Fruit fly (Drosophila melanogaster) whole organism, wandering third instar larva: ENCODE data around the gene Ten-a.

Source experiments
- Abd-B ChIP-seq: fragments of >200 bp; optimal IDR thresholded peaks from 2 replicates; lab custom pipeline; 2017; ENCODE audit warnings: missing biosample characterization, missing genetic modification characterization
- CG32264 ChIP-seq: fragments of 200-800 bp; sonication (Bioruptor generic); optimal IDR thresholded peaks from 2 replicates; lab custom pipeline; 2016; ENCODE audit warnings: missing biosample characterization, missing genetic modification characterization
- CrebA ChIP-seq: fragments of 200-800 bp; sonication (Bioruptor generic); optimal IDR thresholded peaks from 2 replicates; lab custom pipeline; 2016; ENCODE audit warnings: missing biosample characterization, mild to moderate bottlenecking, missing genetic modification characterization, borderline replicate concordance
- Dfd ChIP-seq: fragments of >200 bp; optimal IDR thresholded peaks from 2 replicates; lab custom pipeline; 2017; ENCODE audit warnings: missing biosample characterization, missing genetic modification characterization
- GATAd ChIP-seq: sonication (Bioruptor generic); optimal IDR thresholded peaks from 2 replicates; lab custom pipeline; 2016; ENCODE audit warnings: missing biosample characterization, missing genetic modification characterization
- HLH106 ChIP-seq: fragments of 200-800 bp; optimal IDR thresholded peaks from 3 replicates; lab custom pipeline; 2019; ENCODE audit warnings: missing biosample characterization, mild to moderate bottlenecking, missing genetic modification characterization, moderate library complexity
- Hnf4 ChIP-seq: fragments of 200-800 bp; sonication (Bioruptor generic); optimal IDR thresholded peaks from 2 replicates; lab custom pipeline; 2016; ENCODE audit warnings: missing biosample characterization, mild to moderate bottlenecking, missing genetic modification characterization
- Hr78 ChIP-seq: fragments of >200 bp; optimal IDR thresholded peaks from 2 replicates; lab custom pipeline; 2017; ENCODE audit warnings: missing biosample characterization, missing genetic modification characterization
- Hr83 ChIP-seq: fragments of 200-300 bp; sonication (Bioruptor generic); optimal IDR thresholded peaks from 2 replicates; lab custom pipeline; 2016; ENCODE audit warnings: missing biosample characterization, mild to moderate bottlenecking, missing genetic modification characterization, moderate library complexity; ENCODE audit not compliant: poor library complexity, severe bottlenecking
- Jra ChIP-seq: sonication (Bioruptor generic); optimal IDR thresholded peaks from 2 replicates; lab custom pipeline; 2016; ENCODE audit warnings: missing biosample characterization, missing genetic modification characterization
- Mio ChIP-seq: sonication (Bioruptor generic); optimal IDR thresholded peaks from 2 replicates; lab custom pipeline; 2016; ENCODE audit warnings: missing biosample characterization, missing genetic modification characterization
- Myc ChIP-seq: fragments of >200 bp; optimal IDR thresholded peaks from 2 replicates; lab custom pipeline; 2017
- N ChIP-seq: fragments of >200 bp; optimal IDR thresholded peaks from 2 replicates; lab custom pipeline; 2018; ENCODE audit warnings: missing biosample characterization, missing external identifiers, missing genetic modification characterization
- OdsH ChIP-seq: fragments of 200-800 bp; sonication (Bioruptor generic); optimal IDR thresholded peaks from 2 replicates; lab custom pipeline; 2016; ENCODE audit warnings: missing biosample characterization, mild to moderate bottlenecking, missing genetic modification characterization
- Rel ChIP-seq, 2 experiments: fragments of 200-800 bp; sonication (Bioruptor generic) in 1 of 2; optimal IDR thresholded peaks; 2 replicates in 1 of 2; 3 replicates in 1 of 2; lab custom pipeline; 2016 to 2019; ENCODE audit warnings: mild to moderate bottlenecking in 2 of 2, missing biosample characterization in 2 of 2, missing genetic modification characterization in 2 of 2, moderate library complexity in 1 of 2
- Sp1 ChIP-seq: fragments of 200-800 bp; sonication (Bioruptor generic); optimal IDR thresholded peaks from 3 replicates; lab custom pipeline; 2019; ENCODE audit warnings: missing biosample characterization, mild to moderate bottlenecking, missing genetic modification characterization, moderate library complexity
- Vsx2 ChIP-seq: fragments of 200-300, 225-300 bp; sonication (Bioruptor generic); optimal IDR thresholded peaks from 2 replicates; lab custom pipeline; 2018; ENCODE audit warnings: missing biosample characterization, missing genetic modification characterization; ENCODE audit not compliant: partially characterized antibody
- br ChIP-seq: fragments of 200-800 bp; sonication (Bioruptor generic); optimal IDR thresholded peaks from 2 replicates; lab custom pipeline; 2016; ENCODE audit warnings: missing biosample characterization, missing genetic modification characterization
- dl ChIP-seq, 2 experiments: fragments of 175-275, 200-275 bp in 1 of 2; fragments of 200-275 bp in 1 of 2; sonication (Bioruptor generic); optimal IDR thresholded peaks; lab custom pipeline; 2018; ENCODE audit warnings: mild to moderate bottlenecking in 2 of 2, missing biosample characterization in 2 of 2, missing genetic modification characterization in 2 of 2, moderate library complexity in 2 of 2; ENCODE audit not compliant: partially characterized antibody in 2 of 2, insufficient read depth in 1 of 2
- dmrt93B ChIP-seq: fragments of 200-800 bp; sonication (Bioruptor generic); optimal IDR thresholded peaks from 2 replicates; lab custom pipeline; 2018; ENCODE audit warnings: missing biosample characterization, mild to moderate bottlenecking, missing genetic modification characterization
- ey ChIP-seq: fragments of 200-800 bp; sonication (Bioruptor generic); optimal IDR thresholded peaks from 2 replicates; lab custom pipeline; 2016; ENCODE audit warnings: missing biosample characterization, missing genetic modification characterization
- foxo ChIP-seq, 2 experiments: fragments of 200-800 bp; sonication (Bioruptor generic); optimal IDR thresholded peaks; 2 replicates in 1 of 2; 3 replicates in 1 of 2; lab custom pipeline; 2016 to 2017; ENCODE audit warnings: missing biosample characterization in 2 of 2, missing genetic modification characterization in 2 of 2
- fru ChIP-seq: fragments of 200-800 bp; sonication (Bioruptor generic); optimal IDR thresholded peaks from 3 replicates; lab custom pipeline; 2016; ENCODE audit warnings: missing biosample characterization, mild to moderate bottlenecking, missing genetic modification characterization
- h ChIP-seq: fragments of 200-800 bp; sonication (Bioruptor generic); optimal IDR thresholded peaks from 3 replicates; lab custom pipeline; 2016; ENCODE audit warnings: missing biosample characterization, mild to moderate bottlenecking, missing genetic modification characterization
- jim ChIP-seq: fragments of 175-275, 200-325 bp; sonication (Bioruptor generic); optimal IDR thresholded peaks from 2 replicates; lab custom pipeline; 2016; ENCODE audit warnings: missing biosample characterization, mild to moderate bottlenecking, missing genetic modification characterization
- lola ChIP-seq: fragments of >200 bp; optimal IDR thresholded peaks from 2 replicates; lab custom pipeline; 2017; ENCODE audit warnings: missing biosample characterization, missing genetic modification characterization
- pan ChIP-seq: fragments of >200 bp; optimal IDR thresholded peaks from 2 replicates; lab custom pipeline; 2017
- psq ChIP-seq: fragments of 200-800 bp; sonication (Bioruptor generic); optimal IDR thresholded peaks from 3 replicates; lab custom pipeline; 2017; ENCODE audit warnings: missing biosample characterization, mild to moderate bottlenecking, missing genetic modification characterization, moderate library complexity
- rgr ChIP-seq: fragments of 200-800 bp; sonication (Bioruptor generic); optimal IDR thresholded peaks from 3 replicates; lab custom pipeline; 2016; ENCODE audit warnings: missing biosample characterization, mild to moderate bottlenecking, missing genetic modification characterization
- sage ChIP-seq: fragments of 200-800 bp; sonication (Bioruptor generic); optimal IDR thresholded peaks from 2 replicates; lab custom pipeline; 2016; ENCODE audit warnings: missing biosample characterization, mild to moderate bottlenecking, missing genetic modification characterization
- sv ChIP-seq: fragments of 200-800 bp; sonication (Bioruptor generic); optimal IDR thresholded peaks from 3 replicates; lab custom pipeline; 2016; ENCODE audit warnings: missing biosample characterization, missing genetic modification characterization
- tai ChIP-seq: sonication (Bioruptor generic); optimal IDR thresholded peaks from 2 replicates; lab custom pipeline; 2016; ENCODE audit warnings: missing biosample characterization, missing genetic modification characterization
- usp ChIP-seq: fragments of >200 bp; optimal IDR thresholded peaks from 2 replicates; lab custom pipeline; 2017; ENCODE audit warnings: missing biosample characterization, missing genetic modification characterization
- woc ChIP-seq: sonication (Bioruptor generic); optimal IDR thresholded peaks from 2 replicates; lab custom pipeline; 2016; ENCODE audit warnings: missing biosample characterization, mild to moderate bottlenecking, missing genetic modification characterization

The Ten-a gene

DNA sequence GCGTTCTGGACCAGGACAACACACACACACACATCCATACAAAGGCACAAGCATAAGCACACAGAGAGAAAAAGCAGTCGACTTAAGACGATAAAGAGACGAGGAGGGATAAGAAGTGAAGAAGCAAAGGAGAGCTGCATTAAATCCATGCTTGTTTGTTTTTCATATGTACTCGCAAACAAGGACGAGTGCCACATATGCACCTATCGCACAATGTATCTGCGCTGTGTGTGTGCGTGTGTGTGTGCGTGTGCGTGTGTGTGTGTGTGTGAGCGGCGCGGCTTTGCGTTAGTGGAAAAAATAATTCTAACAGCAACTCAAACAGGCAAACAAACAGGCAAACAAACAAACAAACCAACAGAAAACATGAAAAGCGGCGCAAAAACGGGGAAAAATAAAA is 75.9 kb downstream of the Ten-a start:
- TF ChIP-seq tai (GFP tag; lab: Kevin White, UChicago) (no peak), usp (GFP tag; lab: Kevin White, UChicago) (no peak), fru (GFP tag; lab: Kevin White, UChicago) (no peak), Vsx2 (GFP tag; lab: Kevin White, UChicago) (no peak), HLH106 (tag; lab: Kevin White, UChicago) (no peak), Hnf4 (no peak), OdsH (GFP tag; lab: Kevin White, UChicago) (no peak), Hr83 (GFP tag; lab: Kevin White, UChicago) (no peak), rgr (GFP tag; lab: Kevin White, UChicago) (no peak), h (no peak), jim (GFP tag; lab: Kevin White, UChicago) (no peak), Mio (no peak), N (GFP tag; lab: Kevin White, UChicago) (no peak), Myc (no peak), Abd-B (GFP tag; lab: Kevin White, UChicago) (no peak), sv (GFP tag; lab: Kevin White, UChicago) (no peak)

DNA sequence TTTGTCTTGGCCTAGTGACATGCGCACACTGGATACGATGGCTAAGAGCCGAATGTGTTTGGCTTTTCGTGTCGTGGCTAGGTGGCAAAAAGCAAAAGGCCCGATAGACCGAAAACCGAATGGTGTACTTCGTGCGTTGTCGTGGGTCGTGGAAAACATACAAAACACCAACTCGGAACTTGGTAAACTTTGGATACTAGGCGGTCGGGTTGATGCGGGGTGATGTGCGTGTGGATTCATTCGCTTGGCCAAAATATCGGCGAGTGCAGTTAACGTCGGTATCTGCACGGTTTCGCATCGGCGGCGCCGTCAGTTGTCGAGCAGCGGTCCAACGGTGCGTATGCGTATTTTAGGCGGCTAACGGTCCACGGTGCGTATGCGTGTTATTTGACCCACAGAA is 84.5 kb downstream of the Ten-a start:
- TF ChIP-seq Rel (GFP tag; optimal IDR thresholded peaks at IDR 0.05; lab: Kevin White, UChicago) (no peak), Rel (tag; optimal IDR thresholded peaks at IDR 0.05; lab: Kevin White, UChicago) (no peak), usp (GFP tag; lab: Kevin White, UChicago) (no peak), tai (GFP tag; lab: Kevin White, UChicago) (no peak), psq (GFP tag; lab: Kevin White, UChicago) (no peak), br (GFP tag; lab: Kevin White, UChicago) (no peak), Jra (no peak), CrebA (GFP tag; lab: Kevin White, UChicago) (no peak), woc (GFP tag; lab: Kevin White, UChicago) (no peak), pan (lab: Kevin White, UChicago) (no peak), Abd-B (GFP tag; lab: Kevin White, UChicago) (no peak), sage (GFP tag; lab: Kevin White, UChicago) (no peak), h (no peak), Vsx2 (GFP tag; lab: Kevin White, UChicago) (no peak), dl (GFP tag; optimal IDR thresholded peaks at IDR 0.05; lab: Kevin White, UChicago; ENCODE audit: insufficient read depth in 1 of 2, partially characterized antibody in 2 of 2) (no peak)

DNA sequence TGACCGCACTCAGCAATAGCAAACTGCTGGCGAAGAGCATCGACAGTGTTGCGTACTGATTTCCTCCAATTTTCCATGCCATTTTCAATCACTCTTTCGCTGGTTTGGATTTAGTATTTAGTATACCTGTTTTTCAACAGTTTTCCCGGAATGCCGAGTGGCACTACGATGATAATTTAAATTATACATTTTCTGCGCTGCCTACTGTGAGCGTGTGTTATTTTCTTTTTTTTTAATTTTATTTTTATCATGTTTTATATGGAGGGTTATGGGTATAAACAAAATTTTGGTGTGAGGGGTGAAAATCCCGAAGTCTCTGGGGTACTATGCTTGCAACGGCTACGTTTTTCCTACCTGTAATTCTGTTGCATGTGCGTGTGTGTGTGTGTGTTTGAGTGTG is 135.0 kb downstream of the Ten-a start, which contains the start of gene CG1924:
TSS of gene CG1924 (minus strand) at position 101 of the 400 bp plus-strand sequence.
- no peak for TF ChIP-seq jim (GFP tag; lab: Kevin White, UChicago)
- no peak for TF ChIP-seq lola
- no peak for TF ChIP-seq Rel (GFP tag; optimal IDR thresholded peaks at IDR 0.05; lab: Kevin White, UChicago)
- no peak for TF ChIP-seq Rel (tag; optimal IDR thresholded peaks at IDR 0.05; lab: Kevin White, UChicago)
- TF ChIP-seq N (GFP tag; lab: Kevin White, UChicago) = no peak
- TF ChIP-seq dl (GFP tag; optimal IDR thresholded peaks at IDR 0.05; lab: Kevin White, UChicago; ENCODE audit: insufficient read depth in 1 of 2, partially characterized antibody in 2 of 2) = no peak
- no peak for TF ChIP-seq fru (GFP tag; lab: Kevin White, UChicago)
- no peak for TF ChIP-seq pan (lab: Kevin White, UChicago)
- no peak for TF ChIP-seq CrebA (GFP tag; lab: Kevin White, UChicago)
- TF ChIP-seq ey (GFP tag; lab: Kevin White, UChicago) = no peak
- no peak for TF ChIP-seq Hnf4
- TF ChIP-seq psq (GFP tag; lab: Kevin White, UChicago) = no peak
- no peak for TF ChIP-seq Abd-B (GFP tag; lab: Kevin White, UChicago)
- no peak for TF ChIP-seq Myc
- TF ChIP-seq Hr78 = no peak
- no peak for TF ChIP-seq foxo (GFP tag; optimal IDR thresholded peaks at IDR 0.05; lab: Kevin White, UChicago)
- no peak for TF ChIP-seq sage (GFP tag; lab: Kevin White, UChicago)
- no peak for TF ChIP-seq Vsx2 (GFP tag; lab: Kevin White, UChicago)

DNA sequence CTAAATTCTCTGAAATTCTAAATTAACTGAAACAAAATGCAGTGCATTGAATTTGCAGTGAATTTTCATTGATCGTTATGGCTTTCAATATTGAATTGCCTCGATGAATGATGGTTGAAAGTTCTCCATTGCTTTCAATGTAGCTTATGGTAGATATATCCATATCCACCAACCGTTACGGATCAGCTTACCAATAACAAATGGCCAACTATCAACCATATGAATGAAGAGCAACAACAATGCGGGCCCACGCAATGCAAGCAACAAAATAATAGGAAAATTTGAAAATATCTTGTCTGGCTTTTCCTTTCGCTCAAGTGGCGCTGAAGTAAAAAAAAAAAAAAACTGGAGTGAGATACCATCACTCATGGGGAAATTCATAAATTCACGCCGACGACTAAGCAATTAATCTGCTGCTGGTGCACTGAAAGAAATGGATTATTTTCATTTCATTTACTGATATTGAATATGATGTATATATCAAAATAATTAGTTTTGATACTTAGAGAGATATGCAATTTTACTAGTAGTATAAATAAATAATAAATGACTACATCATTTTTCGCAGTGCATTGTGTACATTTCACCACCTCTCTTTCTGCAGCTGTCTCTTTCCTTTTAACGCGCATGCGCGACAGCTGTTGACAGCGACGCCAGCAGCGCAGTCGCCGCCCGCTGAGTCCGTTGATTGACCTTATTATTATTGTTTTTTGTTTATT is 158.6 kb downstream of the Ten-a start:
- TF ChIP-seq dmrt93B (GFP tag; lab: Kevin White, UChicago) (no peak), tai (GFP tag; lab: Kevin White, UChicago) (no peak), Hr83 (GFP tag; lab: Kevin White, UChicago) (no peak), Sp1 (GFP tag; lab: Kevin White, UChicago) (peak; percentile 15), N (GFP tag; lab: Kevin White, UChicago) (no peak), Dfd (no peak), Myc (no peak), CG32264 (GFP tag; lab: Kevin White, UChicago) (no peak), GATAd (GFP tag; lab: Kevin White, UChicago) (no peak), OdsH (GFP tag; lab: Kevin White, UChicago) (no peak), h (peak; percentile 26), br (GFP tag; lab: Kevin White, UChicago) (no peak), rgr (GFP tag; lab: Kevin White, UChicago) (peak; percentile 28), HLH106 (tag; lab: Kevin White, UChicago) (peak; percentile 29), jim (GFP tag; lab: Kevin White, UChicago) (no peak), lola (no peak), foxo (GFP tag; optimal IDR thresholded peaks at IDR 0.05; lab: Kevin White, UChicago) (peak in 1 of 2 experiments; percentile 40), Vsx2 (GFP tag; lab: Kevin White, UChicago) (no peak), psq (GFP tag; lab: Kevin White, UChicago) (no peak), Abd-B (GFP tag; lab: Kevin White, UChicago) (no peak), woc (GFP tag; lab: Kevin White, UChicago) (no peak), sv (GFP tag; lab: Kevin White, UChicago) (peak; percentile 74)
